Worm (Caenorhabditis elegans) whole organism, late embryonic: Measurements from ENCODE around the gene C14E2.4.

Experiments
- C08G9.2 ChIP-seq: sonication (generic microtip); optimal IDR thresholded peaks from 2 replicates; lab custom pipeline; 2016; ENCODE audit warnings: mild to moderate bottlenecking, missing genetic modification characterization, moderate library complexity, missing compliant biosample characterization
- C38D4.7 ChIP-seq: fragments of 200-800 bp; sonication (Bioruptor generic); optimal IDR thresholded peaks from 2 replicates; lab custom pipeline; 2018; ENCODE audit warnings: mild to moderate bottlenecking, missing genetic modification characterization, moderate library complexity, missing compliant biosample characterization
- K09A11.1 ChIP-seq: sonication (generic microtip); optimal IDR thresholded peaks from 2 replicates; lab custom pipeline; 2017; ENCODE audit warnings: antibody characterized with exemption, mild to moderate bottlenecking, missing genetic modification characterization, missing compliant biosample characterization; ENCODE audit not compliant: insufficient read depth
- T23F11.4 ChIP-seq: fragments of 200-800 bp; sonication (Bioruptor generic); optimal IDR thresholded peaks from 2 replicates; lab custom pipeline; 2018; ENCODE audit warnings: mild to moderate bottlenecking, missing genetic modification characterization, missing compliant biosample characterization
- ahr-1 ChIP-seq: sonication (generic microtip); optimal IDR thresholded peaks from 2 replicates; lab custom pipeline; 2016; ENCODE audit warnings: missing genetic modification characterization, missing compliant biosample characterization
- ceh-14 ChIP-seq: sonication (generic microtip); optimal IDR thresholded peaks from 2 replicates; lab custom pipeline; 2016; ENCODE audit warnings: missing genotype, missing genetic modification characterization, missing compliant biosample characterization
- ceh-19 ChIP-seq: fragments of 200-800 bp; sonication (Bioruptor generic); optimal IDR thresholded peaks from 2 replicates; lab custom pipeline; 2018; ENCODE audit warnings: mild to moderate bottlenecking, missing genetic modification characterization, missing compliant biosample characterization
- ceh-2 ChIP-seq: sonication (generic microtip); optimal IDR thresholded peaks from 2 replicates; lab custom pipeline; 2016; ENCODE audit warnings: missing genotype, missing genetic modification characterization, missing compliant biosample characterization
- ceh-22 ChIP-seq: sonication (generic microtip); optimal IDR thresholded peaks from 2 replicates; lab custom pipeline; 2017; ENCODE audit warnings: missing biosample characterization, missing genetic modification characterization
- ceh-24 ChIP-seq: sonication (generic microtip); optimal IDR thresholded peaks from 2 replicates; lab custom pipeline; 2016; ENCODE audit warnings: mild to moderate bottlenecking, missing genetic modification characterization, missing compliant biosample characterization
- ceh-30 ChIP-seq: fragments of 150-350 bp; optimal IDR thresholded peaks from 2 replicates; lab custom pipeline; 2014; ENCODE audit warnings: missing biosample characterization, missing genetic modification characterization
- ceh-31 ChIP-seq: sonication (generic microtip); optimal IDR thresholded peaks from 2 replicates; lab custom pipeline; 2016; ENCODE audit warnings: missing genetic modification characterization, missing compliant biosample characterization
- ceh-9 ChIP-seq: sonication (generic microtip); optimal IDR thresholded peaks from 2 replicates; lab custom pipeline; 2016; ENCODE audit warnings: mild to moderate bottlenecking, missing genetic modification characterization, inconsistent platforms, missing compliant biosample characterization
- che-1 ChIP-seq: sonication (generic microtip); optimal IDR thresholded peaks from 2 replicates; lab custom pipeline; 2016; ENCODE audit warnings: mild to moderate bottlenecking, missing genetic modification characterization, missing compliant biosample characterization
- dmd-4 ChIP-seq: sonication (generic microtip); optimal IDR thresholded peaks from 2 replicates; lab custom pipeline; 2016; ENCODE audit warnings: borderline replicate concordance, missing genetic modification characterization, missing compliant biosample characterization
- dve-1 ChIP-seq: sonication (generic microtip); optimal IDR thresholded peaks from 2 replicates; lab custom pipeline; 2017; ENCODE audit warnings: antibody characterized with exemption, mild to moderate bottlenecking, missing genetic modification characterization, missing compliant biosample characterization
- elt-2 ChIP-seq: sonication (generic microtip); optimal IDR thresholded peaks from 2 replicates; lab custom pipeline; 2016; ENCODE audit warnings: missing genetic modification reagents, missing genetic modification characterization, missing compliant biosample characterization
- elt-4 ChIP-seq: sonication (generic microtip); optimal IDR thresholded peaks from 2 replicates; lab custom pipeline; 2016; ENCODE audit warnings: missing genetic modification characterization, missing compliant biosample characterization
- ets-4 ChIP-seq: sonication (generic microtip); optimal IDR thresholded peaks from 2 replicates; lab custom pipeline; 2016; ENCODE audit warnings: missing genetic modification characterization, missing compliant biosample characterization
- eyg-1 ChIP-seq: sonication (generic microtip); optimal IDR thresholded peaks from 2 replicates; lab custom pipeline; 2016; ENCODE audit warnings: missing genotype, missing genetic modification characterization, missing compliant biosample characterization
- fax-1 ChIP-seq: sonication (generic microtip); optimal IDR thresholded peaks from 2 replicates; lab custom pipeline; 2016; ENCODE audit warnings: missing genotype, missing genetic modification characterization, missing compliant biosample characterization
- fkh-10 ChIP-seq: fragments of 150-350 bp; optimal IDR thresholded peaks from 2 replicates; lab custom pipeline; 2014; ENCODE audit warnings: missing biosample characterization, missing genetic modification reagents, missing genetic modification characterization
- fkh-6 ChIP-seq: sonication (generic microtip); optimal IDR thresholded peaks from 2 replicates; lab custom pipeline; 2016; ENCODE audit warnings: missing genetic modification characterization, missing compliant biosample characterization
- hlh-13 ChIP-seq: fragments of 200-800 bp; sonication (Bioruptor generic); optimal IDR thresholded peaks from 2 replicates; lab custom pipeline; 2018; ENCODE audit warnings: mild to moderate bottlenecking, missing genetic modification characterization, missing compliant biosample characterization
- hlh-15 ChIP-seq: sonication (generic microtip); optimal IDR thresholded peaks from 2 replicates; lab custom pipeline; 2016; ENCODE audit warnings: missing genetic modification characterization, missing compliant biosample characterization
- hlh-30 ChIP-seq: sonication (generic microtip); optimal IDR thresholded peaks from 2 replicates; lab custom pipeline; 2017; ENCODE audit warnings: antibody characterized with exemption, missing genetic modification characterization, missing compliant biosample characterization; ENCODE audit not compliant: insufficient read depth
- hlh-8 ChIP-seq: sonication (generic microtip); optimal IDR thresholded peaks from 2 replicates; lab custom pipeline; 2016; ENCODE audit warnings: missing genotype, missing genetic modification characterization, missing compliant biosample characterization
- lim-6 ChIP-seq: sonication (generic microtip); optimal IDR thresholded peaks from 2 replicates; lab custom pipeline; 2016; ENCODE audit warnings: missing genetic modification characterization, missing compliant biosample characterization
- lin-11 ChIP-seq: fragments of 200-800 bp; sonication (Bioruptor generic); optimal IDR thresholded peaks from 2 replicates; lab custom pipeline; 2018; ENCODE audit warnings: mild to moderate bottlenecking, missing genetic modification characterization, missing compliant biosample characterization
- mec-3 ChIP-seq: sonication (generic microtip); optimal IDR thresholded peaks from 2 replicates; lab custom pipeline; 2016; ENCODE audit warnings: borderline replicate concordance, missing genetic modification characterization, missing compliant biosample characterization
- nfya-1 ChIP-seq: sonication (generic microtip); optimal IDR thresholded peaks from 2 replicates; lab custom pipeline; 2017; ENCODE audit warnings: missing genetic modification characterization, mild to moderate bottlenecking, missing compliant biosample characterization, antibody characterized with exemption, moderate library complexity
- nhr-11 ChIP-seq: fragments of 150-350 bp; optimal IDR thresholded peaks from 2 replicates; lab custom pipeline; 2014; ENCODE audit warnings: missing biosample characterization, missing genetic modification characterization
- nhr-232 ChIP-seq: sonication (generic microtip); optimal IDR thresholded peaks from 2 replicates; lab custom pipeline; 2016; ENCODE audit warnings: missing genetic modification characterization, missing compliant biosample characterization
- odd-2 ChIP-seq: sonication (generic microtip); optimal IDR thresholded peaks from 2 replicates; lab custom pipeline; 2017; ENCODE audit warnings: antibody characterized with exemption, mild to moderate bottlenecking, missing genetic modification characterization, missing compliant biosample characterization
- pag-3 ChIP-seq: sonication (generic microtip); optimal IDR thresholded peaks from 2 replicates; lab custom pipeline; 2016; ENCODE audit warnings: missing compliant biosample characterization, missing genetic modification characterization, borderline replicate concordance
- pax-1 ChIP-seq: fragments of 150-350 bp; optimal IDR thresholded peaks from 2 replicates; lab custom pipeline; 2014; ENCODE audit warnings: missing biosample characterization, missing genetic modification characterization
- pha-2 ChIP-seq: sonication (generic microtip); optimal IDR thresholded peaks from 2 replicates; lab custom pipeline; 2017; ENCODE audit warnings: mild to moderate bottlenecking, missing genetic modification characterization, missing compliant biosample characterization
- pqm-1 ChIP-seq: sonication (generic microtip); optimal IDR thresholded peaks from 2 replicates; lab custom pipeline; 2016; ENCODE audit warnings: missing genetic modification characterization, missing compliant biosample characterization
- rnt-1 ChIP-seq: sonication (generic microtip); optimal IDR thresholded peaks from 2 replicates; lab custom pipeline; 2016; ENCODE audit warnings: missing genetic modification characterization, missing compliant biosample characterization
- sdc-2 ChIP-seq: sonication (generic microtip); optimal IDR thresholded peaks from 2 replicates; lab custom pipeline; 2016; ENCODE audit warnings: missing genotype, missing genetic modification characterization, missing compliant biosample characterization
- sox-2 ChIP-seq: fragments of 200-800 bp; sonication (Bioruptor generic); IDR thresholded peaks from 2 replicates; pipeline ENCODE4 v1.3.6; 2022; ENCODE audit warnings: missing genetic modification reagents, missing genetic modification characterization, missing compliant biosample characterization
- tbx-2 ChIP-seq: sonication (generic microtip); optimal IDR thresholded peaks from 2 replicates; lab custom pipeline; 2016; ENCODE audit warnings: missing genetic modification characterization, missing compliant biosample characterization
- tbx-7 ChIP-seq: sonication (generic microtip); optimal IDR thresholded peaks from 2 replicates; lab custom pipeline; 2016; ENCODE audit warnings: missing genotype, missing genetic modification characterization, missing compliant biosample characterization
- ttx-3 ChIP-seq: sonication (generic microtip); optimal IDR thresholded peaks from 2 replicates; lab custom pipeline; 2016; ENCODE audit warnings: missing genetic modification reagents, missing genetic modification characterization, missing compliant biosample characterization
- unc-3 ChIP-seq, 2 experiments: fragments of 200-800 bp in 1 of 2; sonication (Bioruptor generic) in 1 of 2; sonication (generic microtip) in 1 of 2; conservative IDR thresholded peaks in 1 of 2; optimal IDR thresholded peaks in 1 of 2; 2 replicates each; pipeline versions ENCODE4 v1.3.6 to Lab custom; 2016 to 2022; ENCODE audit warnings: missing compliant biosample characterization in 2 of 2, missing genetic modification characterization in 2 of 2, missing genetic modification reagents in 1 of 2
- unc-42 ChIP-seq: sonication (generic microtip); optimal IDR thresholded peaks from 2 replicates; lab custom pipeline; 2016; ENCODE audit warnings: missing genotype, missing genetic modification characterization, missing compliant biosample characterization
- unc-55 ChIP-seq: sonication (generic microtip); optimal IDR thresholded peaks from 2 replicates; lab custom pipeline; 2017; ENCODE audit warnings: missing biosample characterization, missing genetic modification reagents, missing genetic modification characterization
- unc-86 ChIP-seq: sonication (generic microtip); optimal IDR thresholded peaks from 2 replicates; lab custom pipeline; 2016; ENCODE audit warnings: missing genetic modification characterization, missing compliant biosample characterization
- zip-5 ChIP-seq: sonication (generic microtip); optimal IDR thresholded peaks from 2 replicates; lab custom pipeline; 2016; ENCODE audit warnings: missing genetic modification characterization, missing compliant biosample characterization

Gene C14E2.4

ce11 chrX:1858616-1859015 lies 37.5 kb upstream of the C14E2.4 start (continued):
- peak; percentile 19 for TF ChIP-seq dve-1 (tag; lab: Kevin White, UChicago)
- peak; percentile 66 for TF ChIP-seq C38D4.7 (GFP tag; lab: Kevin White, UChicago)
- peak; percentile 82 for TF ChIP-seq fkh-6
- no peak for TF ChIP-seq ceh-30 (tag; lab: Kevin White, UChicago)
- peak; percentile 37 for TF ChIP-seq tbx-7
- no peak for TF ChIP-seq nhr-11
- peak; percentile 45 for TF ChIP-seq K09A11.1 (tag; lab: Kevin White, UChicago)
- peak; percentile 75 for TF ChIP-seq che-1 (tag; lab: Kevin White, UChicago)
- TF ChIP-seq fkh-10 = no peak
- peak; percentile 35 for TF ChIP-seq zip-5 (tag; lab: Kevin White, UChicago)
- peak; percentile 51 for TF ChIP-seq hlh-8 (tag; lab: Kevin White, UChicago)
- TF ChIP-seq T23F11.4 (GFP tag; lab: Kevin White, UChicago) = peak; percentile 49
- TF ChIP-seq pax-1 (tag; lab: Kevin White, UChicago) = no peak
- TF ChIP-seq unc-86 = peak; percentile 53
- peak; percentile 5 for TF ChIP-seq unc-42 (tag; lab: Kevin White, UChicago)
- peak; percentile 85 for TF ChIP-seq rnt-1 (tag; lab: Kevin White, UChicago)
- TF ChIP-seq pha-2 (tag; lab: Kevin White, UChicago) = peak; percentile 60
- peak; percentile 62 for TF ChIP-seq lin-11 (tag; lab: Kevin White, UChicago)
- peak; percentile 60 for TF ChIP-seq ceh-14 (tag; lab: Kevin White, UChicago)
- TF ChIP-seq eyg-1 (tag; lab: Kevin White, UChicago) = peak; percentile 72
- TF ChIP-seq pag-3 (tag; lab: Kevin White, UChicago) = peak; percentile 48
- TF ChIP-seq ceh-24 (tag; lab: Kevin White, UChicago) = peak; percentile 6
- TF ChIP-seq odd-2 (tag; lab: Kevin White, UChicago) = no peak
- TF ChIP-seq fax-1 = peak; percentile 64
- TF ChIP-seq hlh-30 = peak; percentile 1
- TF ChIP-seq pqm-1 (tag; lab: Kevin White, UChicago) = no peak
- TF ChIP-seq mec-3 = peak; percentile 32
- peak; percentile 67 for TF ChIP-seq ceh-19 (GFP tag; lab: Kevin White, UChicago)
- peak; percentile 82 for TF ChIP-seq ttx-3 (tag; lab: Kevin White, UChicago)
- peak; percentile 42 for TF ChIP-seq ahr-1 (tag; lab: Kevin White, UChicago)
- no peak for TF ChIP-seq ets-4 (tag; lab: Kevin White, UChicago)
- TF ChIP-seq elt-4 = no peak
- peak; percentile 82 for TF ChIP-seq ceh-31 (tag; lab: Kevin White, UChicago)
- peak; percentile 65 for TF ChIP-seq hlh-13 (GFP tag; lab: Kevin White, UChicago)
- peak; percentile 74 for TF ChIP-seq hlh-15 (tag; lab: Kevin White, UChicago)
- no peak for TF ChIP-seq ceh-22
- TF ChIP-seq sdc-2 (tag; lab: Kevin White, UChicago) = peak; percentile 97
- peak; percentile 74 for TF ChIP-seq sox-2

DNA sequence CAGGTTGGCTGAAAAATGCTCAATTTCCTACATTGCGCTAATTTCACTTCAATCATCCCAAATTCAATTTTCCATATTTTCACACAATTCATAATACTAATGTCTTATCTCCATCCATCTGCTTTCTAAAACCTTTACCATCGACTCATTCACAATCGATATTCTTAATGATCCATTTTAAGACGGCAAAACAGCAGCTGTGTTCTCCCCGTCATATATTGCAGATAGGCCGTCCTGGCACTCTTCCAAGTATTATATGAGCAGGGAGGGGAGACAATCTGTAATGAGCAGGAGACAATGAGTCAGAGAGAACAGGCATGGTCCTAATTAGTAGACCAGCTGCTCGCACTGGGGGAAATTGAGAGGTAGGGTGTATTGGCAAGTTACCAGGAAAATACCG lies 36.6 kb upstream of the C14E2.4 start:
- TF ChIP-seq dmd-4 (no peak), sdc-2 (tag; lab: Kevin White, UChicago) (no peak)

DNA sequence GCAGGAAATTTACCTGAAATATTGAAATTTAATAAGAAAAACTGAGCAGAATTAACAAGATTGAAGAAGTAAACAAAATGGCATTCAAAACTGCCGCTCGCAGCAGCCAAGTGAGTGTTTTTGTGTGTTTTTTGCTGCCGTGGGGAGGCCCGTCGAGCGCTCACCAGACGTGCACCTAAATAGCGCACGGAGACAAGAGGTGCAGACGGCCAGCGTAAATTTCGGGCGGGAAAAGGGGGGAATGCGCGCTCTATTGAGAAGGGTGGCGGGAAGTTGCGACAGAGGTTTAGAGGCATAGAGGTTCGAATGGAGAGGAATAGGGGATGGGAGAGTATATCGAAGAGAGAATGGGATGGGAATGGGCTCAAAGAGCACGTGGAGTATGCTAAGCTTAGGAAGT lies 35.0 kb upstream of the C14E2.4 start, which contains the start of gene ceh-39:
TSS of gene ceh-39 (minus strand) at position 13 of the 400 bp plus-strand sequence.
- peak; percentile 37 for TF ChIP-seq C08G9.2
- TF ChIP-seq unc-3 (GFP tag; conservative IDR thresholded peaks at IDR 0.05; lab: Robert Waterston, UW) = no peak; the same call in 1 of the 2 replicates
- TF ChIP-seq unc-3 (tag; optimal IDR thresholded peaks at IDR 0.05; lab: Kevin White, UChicago) = no peak
- no peak for TF ChIP-seq nhr-232 (tag; lab: Kevin White, UChicago)
- no peak for TF ChIP-seq nhr-11
- no peak for TF ChIP-seq lin-11 (tag; lab: Kevin White, UChicago)
- peak; percentile 36 for TF ChIP-seq hlh-30
- peak; percentile 27 for TF ChIP-seq elt-2 (tag; lab: Kevin White, UChicago)
- TF ChIP-seq ceh-2 = peak; percentile 44
- no peak for TF ChIP-seq hlh-8 (tag; lab: Kevin White, UChicago)
- peak; percentile 55 for TF ChIP-seq unc-55 (GFP tag; lab: Kevin White, UChicago)
- no peak for TF ChIP-seq lim-6 (tag; lab: Kevin White, UChicago)
- peak; percentile 11 for TF ChIP-seq ceh-19 (GFP tag; lab: Kevin White, UChicago)
- no peak for TF ChIP-seq unc-86
- TF ChIP-seq pha-2 (tag; lab: Kevin White, UChicago) = no peak
- no peak for TF ChIP-seq ceh-24 (tag; lab: Kevin White, UChicago)
- TF ChIP-seq T23F11.4 (GFP tag; lab: Kevin White, UChicago) = peak; percentile 20
- TF ChIP-seq ceh-9 (tag; lab: Kevin White, UChicago) = no peak
- no peak for TF ChIP-seq tbx-7
- peak; percentile 66 for TF ChIP-seq tbx-2
- TF ChIP-seq nfya-1 = peak; percentile 76
- TF ChIP-seq ceh-14 (tag; lab: Kevin White, UChicago) = peak; percentile 16
